Worm (Caenorhabditis elegans) whole organism, L4 larva: ENCODE results near the gene F53B1.8.

Experiments
- aly-2 ChIP-seq: sonication (generic microtip); optimal IDR thresholded peaks from 2 replicates; lab custom pipeline; 2018; ENCODE audit warnings: missing biosample characterization, missing genetic modification characterization
- fkh-10 ChIP-seq: fragments of 150-350 bp; optimal IDR thresholded peaks from 2 replicates; lab custom pipeline; 2014; ENCODE audit warnings: missing biosample characterization, missing genetic modification reagents, missing genetic modification characterization
- jun-1 ChIP-seq: fragments of 150-350 bp; optimal IDR thresholded peaks from 2 replicates; lab custom pipeline; 2014; ENCODE audit warnings: missing biosample characterization, missing genetic modification reagents, missing genetic modification characterization

DNA sequence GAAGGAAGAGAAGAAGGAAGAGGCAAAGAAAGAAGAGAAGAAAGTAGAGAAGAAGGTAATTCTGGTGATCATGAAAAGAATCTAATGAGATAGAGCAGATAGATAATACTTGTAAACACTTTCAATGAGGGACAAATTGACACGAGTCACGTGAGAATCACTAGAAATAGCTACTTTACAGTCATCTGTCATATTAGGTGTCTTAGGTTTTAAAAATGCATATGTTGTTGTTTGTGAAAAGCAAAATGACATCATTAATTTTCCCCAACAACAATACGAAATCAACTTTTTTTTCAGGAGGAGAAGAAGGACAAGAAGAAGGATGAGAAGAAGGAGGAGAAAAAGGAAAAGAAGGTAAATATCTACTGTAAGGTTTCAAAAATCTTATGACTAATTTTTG lies 54.9 kb downstream of the F53B1.8 start:
- TF ChIP-seq jun-1 (tag; lab: Kevin White, UChicago) (no peak), fkh-10 (GFP tag; lab: Kevin White, UChicago) (no peak), aly-2 (tag; lab: Kevin White, UChicago) (no peak)
